Worm (Caenorhabditis elegans) whole organism, L1 larva: ENCODE measurements around the gene srlf-10.

ENCODE experiments used
- ama-1 ChIP-seq: fragments of 150-350 bp; optimal IDR thresholded peaks from 2 replicates; lab custom pipeline; 2014
- dsc-1 ChIP-seq: sonication (generic microtip); optimal IDR thresholded peaks from 2 replicates; lab custom pipeline; 2016; ENCODE audit warnings: mild to moderate bottlenecking, missing genetic modification characterization, missing compliant biosample characterization
- elt-2 ChIP-seq: sonication (generic microtip); optimal IDR thresholded peaks from 2 replicates; lab custom pipeline; 2016; ENCODE audit warnings: missing genetic modification characterization, mild to moderate bottlenecking, inconsistent platforms, missing compliant biosample characterization, missing genetic modification reagents
- fkh-10 ChIP-seq: sonication (generic microtip); optimal IDR thresholded peaks from 2 replicates; lab custom pipeline; 2017; ENCODE audit warnings: missing biosample characterization, missing genetic modification reagents, missing genetic modification characterization
- lin-39 ChIP-seq: fragments of 150-350 bp; optimal IDR thresholded peaks from 2 replicates; lab custom pipeline; 2014; ENCODE audit warnings: missing biosample characterization, missing genetic modification reagents, missing genetic modification characterization
- tbx-2 ChIP-seq: sonication (generic microtip); optimal IDR thresholded peaks from 2 replicates; lab custom pipeline; 2016; ENCODE audit warnings: missing genetic modification characterization, missing compliant biosample characterization

ce11 chrIII:13434404-13434803, 32.4 kb downstream of the srlf-10 start, which contains the start of gene F45G2.7:
- TF ChIP-seq ama-1 (no peak), elt-2 (tag; lab: Kevin White, UChicago) (no peak), tbx-2 (tag; lab: Kevin White, UChicago) (no peak), lin-39 (tag; lab: Kevin White, UChicago) (no peak), dsc-1 (tag; lab: Kevin White, UChicago) (no peak), fkh-10 (GFP tag; lab: Kevin White, UChicago) (no peak)
